Fruit fly (Drosophila melanogaster): ENCODE data around the gene Tmem43.

DNA sequence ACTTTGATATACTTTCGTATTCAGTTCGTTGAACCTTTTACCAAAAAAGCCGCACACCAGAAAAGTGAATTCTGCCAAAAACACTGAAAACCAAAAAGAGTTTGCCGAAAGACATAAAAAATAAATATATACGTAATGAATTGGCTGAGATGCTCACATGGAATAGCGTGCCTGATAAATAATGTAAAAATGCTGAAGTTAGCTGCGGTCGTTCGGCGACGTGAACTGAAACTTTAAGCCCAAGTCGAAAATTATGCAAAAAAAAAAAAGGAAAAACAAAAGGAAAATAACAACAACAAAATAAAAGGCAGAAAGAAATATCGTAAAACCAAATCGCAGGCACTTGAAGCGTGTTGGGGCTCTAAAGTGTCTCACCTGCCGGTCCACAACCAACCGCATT, 35.3 kb downstream of the Tmem43 start:
- no peak for TF ChIP-seq CG8478 (optimal IDR thresholded peaks at IDR 0.05)
- TF ChIP-seq CTCF (optimal IDR thresholded peaks at IDR 0.05): no peak

Data from S2 (cell line).